Worm (Caenorhabditis elegans): ENCODE results near the gene str-73.

DNA sequence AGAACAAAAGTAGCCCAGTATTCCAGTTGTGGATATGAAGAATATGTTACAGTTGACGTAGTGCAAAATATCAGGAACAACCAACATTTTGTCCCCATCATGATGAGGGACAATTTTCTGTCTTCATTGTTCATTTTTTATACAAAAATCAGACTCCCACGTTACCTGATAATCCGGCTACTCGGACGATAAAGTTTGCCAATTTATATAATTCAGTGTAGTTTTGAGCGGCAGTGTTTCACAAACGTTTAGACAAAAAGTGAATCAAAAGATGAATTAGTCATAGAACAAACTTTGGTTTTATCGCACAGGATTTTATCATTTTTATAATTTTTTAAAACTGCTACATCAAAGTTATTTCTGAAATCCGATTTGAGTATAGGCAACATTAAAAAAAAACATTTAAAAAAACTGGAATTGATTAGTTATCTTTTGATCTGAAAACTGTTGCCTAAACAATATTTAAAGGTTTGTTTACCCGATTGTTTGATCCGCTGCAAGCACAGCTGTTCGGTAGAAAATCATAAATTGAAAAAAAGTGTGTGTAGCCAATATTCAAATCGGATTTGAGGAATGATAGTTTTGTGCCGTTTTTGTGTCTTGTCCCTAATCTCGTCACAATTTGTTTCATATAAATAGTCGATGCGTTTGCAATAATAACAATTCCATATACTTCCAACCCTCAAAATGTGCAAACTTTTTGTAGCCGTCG is 51.0 kb downstream of the str-73 start, which contains the start of the genes F57E7.4 and spig-6:
- no peak for TF ChIP-seq ama-1 (optimal IDR thresholded peaks at IDR 0.05)
- TF ChIP-seq hnd-1 (tag; optimal IDR thresholded peaks at IDR 0.05), result no peak
- TF ChIP-seq B0310.2 (tag; optimal IDR thresholded peaks at IDR 0.05), result no peak
- no peak for TF ChIP-seq tbx-11 (GFP tag; IDR thresholded peaks at IDR 0.05)
- no peak for TF ChIP-seq ets-7 (tag; optimal IDR thresholded peaks at IDR 0.05)
- TF ChIP-seq hmbx-1 (tag; optimal IDR thresholded peaks at IDR 0.05), result no peak
- no peak for TF ChIP-seq pes-1 (GFP tag; IDR thresholded peaks at IDR 0.05)
- TF ChIP-seq hmg-4 (GFP tag; optimal IDR thresholded peaks at IDR 0.05), result no peak
- no peak for TF ChIP-seq tbx-37 (GFP tag; conservative IDR thresholded peaks at IDR 0.05)
- TF ChIP-seq F13C5.2 (tag; optimal IDR thresholded peaks at IDR 0.05), result no peak
- no peak for TF ChIP-seq sea-1 (GFP tag; conservative IDR thresholded peaks at IDR 0.05)
- TF ChIP-seq flt-1 (GFP tag; IDR thresholded peaks at IDR 0.05), result no peak
- TF ChIP-seq ceh-36 (tag; optimal IDR thresholded peaks at IDR 0.05), result no peak
- TF ChIP-seq aly-1 (tag; optimal IDR thresholded peaks at IDR 0.05), result no peak

Measured in whole organism, early embryonic.